Fruit fly (Drosophila melanogaster) Kc167 (cell line): Measurements from ENCODE around the gene CG31948.

ENCODE experiments used
- Sin3A ChIP-seq: fragments of >200 bp; optimal IDR thresholded peaks from 2 replicates; lab custom pipeline; 2018; ENCODE audit warnings: missing external identifiers
- h ChIP-seq: fragments of >200 bp; optimal IDR thresholded peaks from 3 replicates; lab custom pipeline; 2018; ENCODE audit warnings: missing external identifiers
- insv ChIP-seq: fragments of >200 bp; optimal IDR thresholded peaks from 3 replicates; lab custom pipeline; 2018; ENCODE audit warnings: missing external identifiers

- no peak for TF ChIP-seq insv (lab: Kevin White, UChicago)
- TF ChIP-seq Sin3A (lab: Kevin White, UChicago), result no peak
- no peak for TF ChIP-seq h
These were observed 19.4 kb downstream of the CG31948 start for dm6 chr2L:2397080-2397479.
